Comparison of ENCODE assay signal across 3 fruit fly cellular contexts in genomic region chr3L:12420437-12420836, dm6.
A peak's percentile ranks its signal among the peaks of the same experiment; 100 is the strongest.
TF ChIP-seq lines count a peak whose summit lies in the region.

No protein-coding gene starts in this region.

TF ChIP-seq in whole organism, prepupa, 60 proteins besides CTCF, POLR2A, EP300 and RAD21 (continues in another document):
- TF ChIP-seq CG10631 (GFP tag; optimal IDR thresholded peaks at IDR 0.05; lab: Kevin White, UChicago) (peak; percentile 13), eg (GFP tag; IDR thresholded peaks at IDR 0.05; lab: Robert Waterston, UW) (no peak), CG6854 (GFP tag; optimal IDR thresholded peaks at IDR 0.05; lab: Kevin White, UChicago) (no peak), CG4318 (GFP tag; optimal IDR thresholded peaks at IDR 0.05; lab: Kevin White, UChicago) (no peak), net (GFP tag; optimal IDR thresholded peaks at IDR 0.05; lab: Kevin White, UChicago) (no peak), cyc (GFP tag; optimal IDR thresholded peaks at IDR 0.05; lab: Kevin White, UChicago) (peak; percentile 64), fd59A (GFP tag; optimal IDR thresholded peaks at IDR 0.05; lab: Kevin White, UChicago) (no peak), CG6808 (GFP tag; optimal IDR thresholded peaks at IDR 0.05; lab: Kevin White, UChicago) (no peak), CG6792 (GFP tag; optimal IDR thresholded peaks at IDR 0.05; lab: Kevin White, UChicago) (peak; percentile 22), CG3919 (GFP tag; optimal IDR thresholded peaks at IDR 0.05; lab: Kevin White, UChicago) (peak; percentile 40), CG9139 (GFP tag; optimal IDR thresholded peaks at IDR 0.05; lab: Kevin White, UChicago) (peak; percentile 16), Blimp-1 (GFP tag; optimal IDR thresholded peaks at IDR 0.05; lab: Kevin White, UChicago) (no peak), Hr4 (GFP tag; optimal IDR thresholded peaks at IDR 0.05; lab: Kevin White, UChicago) (no peak), CG32006 (GFP tag; optimal IDR thresholded peaks at IDR 0.05; lab: Kevin White, UChicago) (no peak), Met (GFP tag; optimal IDR thresholded peaks at IDR 0.05; lab: Kevin White, UChicago) (no peak), CG1621 (tag; optimal IDR thresholded peaks at IDR 0.05; lab: Kevin White, UChicago) (no peak), CG10669 (GFP tag; optimal IDR thresholded peaks at IDR 0.05; lab: Kevin White, UChicago) (peak; percentile 41), ss (GFP tag; optimal IDR thresholded peaks at IDR 0.05; lab: Kevin White, UChicago) (peak in 1 of 2 experiments; percentile 28), OdsH (GFP tag; optimal IDR thresholded peaks at IDR 0.05; lab: Kevin White, UChicago) (no peak), CG3032 (tag; optimal IDR thresholded peaks at IDR 0.05; lab: Kevin White, UChicago) (peak; percentile 5), Hr39 (GFP tag; optimal IDR thresholded peaks at IDR 0.05; lab: Kevin White, UChicago) (peak; percentile 8), Eip93F (GFP tag; optimal IDR thresholded peaks at IDR 0.05; lab: Kevin White, UChicago) (no peak), CG8319 (GFP tag; optimal IDR thresholded peaks at IDR 0.05; lab: Kevin White, UChicago) (no peak), Sox15 (GFP tag; optimal IDR thresholded peaks at IDR 0.05; lab: Kevin White, UChicago) (no peak), Sox102F (GFP tag; optimal IDR thresholded peaks at IDR 0.05; lab: Kevin White, UChicago) (no peak), dac (GFP tag; optimal IDR thresholded peaks at IDR 0.05; lab: Kevin White, UChicago) (no peak), fd85E (GFP tag; optimal IDR thresholded peaks at IDR 0.05; lab: Kevin White, UChicago) (no peak), dsx (GFP tag; optimal IDR thresholded peaks at IDR 0.05; lab: Kevin White, UChicago; ENCODE audit: poor library complexity, severe bottlenecking) (peak; percentile 25), Sox14 (GFP tag; optimal IDR thresholded peaks at IDR 0.05; lab: Kevin White, UChicago) (no peak), esn (GFP tag; optimal IDR thresholded peaks at IDR 0.05; lab: Kevin White, UChicago) (peak; percentile 33), CG15336 (GFP tag; IDR thresholded peaks at IDR 0.05; lab: Robert Waterston, UW) (no peak), Eip78C (GFP tag; lab: Kevin White, UChicago) (peak; percentile 80)

TF ChIP-seq in whole organism, pupa, 21 proteins besides CTCF, POLR2A, EP300 and RAD21:
- peak; percentile 43 for TF ChIP-seq CG8159 (tag; optimal IDR thresholded peaks at IDR 0.05; lab: Kevin White, UChicago)
- TF ChIP-seq Ets98B (GFP tag; IDR thresholded peaks at IDR 0.05; lab: Robert Waterston, UW), result no peak
- TF ChIP-seq CG17806 (tag; optimal IDR thresholded peaks at IDR 0.05; lab: Kevin White, UChicago), result peak; percentile 2

TF ChIP-seq in whole organism, wandering third instar larva, 38 proteins besides CTCF, POLR2A, EP300 and RAD21:
- TF ChIP-seq Dif (GFP tag; optimal IDR thresholded peaks at IDR 0.05; lab: Kevin White, UChicago; ENCODE audit: partially characterized antibody) (no peak), Vsx2 (GFP tag; optimal IDR thresholded peaks at IDR 0.05; lab: Kevin White, UChicago; ENCODE audit: partially characterized antibody) (no peak), rgr (GFP tag; optimal IDR thresholded peaks at IDR 0.05; lab: Kevin White, UChicago) (peak; percentile 1), Hr83 (GFP tag; optimal IDR thresholded peaks at IDR 0.05; lab: Kevin White, UChicago; ENCODE audit: poor library complexity, severe bottlenecking) (no peak), CG9705 (GFP tag; optimal IDR thresholded peaks at IDR 0.05; lab: Kevin White, UChicago) (peak; percentile 29), Sp1 (GFP tag; optimal IDR thresholded peaks at IDR 0.05; lab: Kevin White, UChicago) (peak; percentile 29), GATAd (GFP tag; optimal IDR thresholded peaks at IDR 0.05; lab: Kevin White, UChicago) (no peak), psq (GFP tag; optimal IDR thresholded peaks at IDR 0.05; lab: Kevin White, UChicago) (no peak), jim (GFP tag; optimal IDR thresholded peaks at IDR 0.05; lab: Kevin White, UChicago) (no peak), woc (GFP tag; optimal IDR thresholded peaks at IDR 0.05; lab: Kevin White, UChicago) (peak; percentile 49), Hr78 (GFP tag; optimal IDR thresholded peaks at IDR 0.05; lab: Kevin White, UChicago) (no peak), lola (GFP tag; optimal IDR thresholded peaks at IDR 0.05; lab: Kevin White, UChicago) (no peak), usp (GFP tag; optimal IDR thresholded peaks at IDR 0.05; lab: Kevin White, UChicago) (no peak), CG32264 (GFP tag; optimal IDR thresholded peaks at IDR 0.05; lab: Kevin White, UChicago) (no peak), br (GFP tag; optimal IDR thresholded peaks at IDR 0.05; lab: Kevin White, UChicago) (peak; percentile 37), dmrt93B (GFP tag; optimal IDR thresholded peaks at IDR 0.05; lab: Kevin White, UChicago) (peak; percentile 32), foxo (GFP tag; optimal IDR thresholded peaks at IDR 0.05; lab: Kevin White, UChicago) (peak in 1 of 2 experiments; percentile 60), fru (GFP tag; optimal IDR thresholded peaks at IDR 0.05; lab: Kevin White, UChicago) (peak; percentile 61), CrebA (GFP tag; optimal IDR thresholded peaks at IDR 0.05; lab: Kevin White, UChicago; ENCODE audit: borderline replicate concordance) (no peak), Jra (GFP tag; optimal IDR thresholded peaks at IDR 0.05; lab: Kevin White, UChicago) (no peak), N (GFP tag; optimal IDR thresholded peaks at IDR 0.05; lab: Kevin White, UChicago) (no peak), Mio (GFP tag; optimal IDR thresholded peaks at IDR 0.05; lab: Kevin White, UChicago) (no peak), Abd-B (GFP tag; optimal IDR thresholded peaks at IDR 0.05; lab: Kevin White, UChicago) (no peak), Dfd (GFP tag; optimal IDR thresholded peaks at IDR 0.05; lab: Kevin White, UChicago) (no peak), HLH106 (tag; optimal IDR thresholded peaks at IDR 0.05; lab: Kevin White, UChicago) (peak; percentile 39), dsf (GFP tag; optimal IDR thresholded peaks at IDR 0.05; lab: Kevin White, UChicago; ENCODE audit: borderline replicate concordance) (no peak), sage (GFP tag; optimal IDR thresholded peaks at IDR 0.05; lab: Kevin White, UChicago) (no peak), h (GFP tag; optimal IDR thresholded peaks at IDR 0.05; lab: Kevin White, UChicago) (peak; percentile 32), pan (optimal IDR thresholded peaks at IDR 0.05; lab: Kevin White, UChicago) (no peak), Rel (GFP tag; optimal IDR thresholded peaks at IDR 0.05; lab: Kevin White, UChicago) (no peak), Rel (tag; optimal IDR thresholded peaks at IDR 0.05; lab: Kevin White, UChicago) (no peak), Myc (optimal IDR thresholded peaks at IDR 0.05; lab: Kevin White, UChicago) (no peak), ey (GFP tag; optimal IDR thresholded peaks at IDR 0.05; lab: Kevin White, UChicago) (peak; percentile 18), brk (GFP tag; optimal IDR thresholded peaks at IDR 0.05; lab: Kevin White, UChicago) (no peak), OdsH (GFP tag; optimal IDR thresholded peaks at IDR 0.05; lab: Kevin White, UChicago) (no peak), Hnf4 (GFP tag; optimal IDR thresholded peaks at IDR 0.05; lab: Kevin White, UChicago) (no peak), dl (GFP tag; optimal IDR thresholded peaks at IDR 0.05; lab: Kevin White, UChicago; ENCODE audit: insufficient read depth in 1 of 2, partially characterized antibody in 2 of 2) (no peak), tai (GFP tag; optimal IDR thresholded peaks at IDR 0.05; lab: Kevin White, UChicago) (no peak), sv (GFP tag; optimal IDR thresholded peaks at IDR 0.05; lab: Kevin White, UChicago) (no peak)
